Worm (Caenorhabditis elegans) whole organism, L1 larva: ENCODE data around the gene tbcb-1.
A peak's percentile ranks its signal among the peaks of the same experiment; 100 is the strongest.

Source experiments
- C16A3.4 ChIP-seq: fragments of 150-350 bp; optimal IDR thresholded peaks from 2 replicates; lab custom pipeline; 2014; ENCODE audit warnings: missing biosample characterization, missing genetic modification characterization
- blmp-1 ChIP-seq: fragments of 150-350 bp; optimal IDR thresholded peaks from 2 replicates; lab custom pipeline; 2014; ENCODE audit warnings: missing biosample characterization, missing genetic modification characterization
- ceh-8 ChIP-seq: fragments of 200-800 bp; sonication (Bioruptor generic); optimal IDR thresholded peaks from 2 replicates; lab custom pipeline; 2018; ENCODE audit warnings: mild to moderate bottlenecking, missing genetic modification characterization, moderate library complexity, missing compliant biosample characterization
- ceh-90 ChIP-seq: sonication (generic microtip); optimal IDR thresholded peaks from 2 replicates; lab custom pipeline; 2016; ENCODE audit warnings: missing genetic modification characterization, missing compliant biosample characterization
- dpl-1 ChIP-seq, 3 experiments: fragments of 150-350 bp in 2 of 3; sonication (generic microtip) in 1 of 3; optimal IDR thresholded peaks; 2 replicates each; lab custom pipeline; 2014 to 2017; ENCODE audit warnings: missing biosample characterization in 3 of 3, missing genetic modification characterization in 3 of 3, missing genetic modification reagents in 3 of 3
- efl-1 ChIP-seq, 4 experiments: fragments of 150-350 bp; optimal IDR thresholded peaks in 3 of 4; peaks in 1 of 4; 1 replicate in 1 of 4; 2 replicates in 3 of 4; lab custom pipeline; 2014; ENCODE audit warnings: missing biosample characterization in 2 of 4, missing genetic modification characterization in 2 of 4, missing genetic modification reagents in 2 of 4
- egl-27 ChIP-seq, 2 experiments: fragments of 150-350 bp in 1 of 2; sonication (generic microtip); optimal IDR thresholded peaks; 3 replicates each; lab custom pipeline; 2017 to 2018; ENCODE audit warnings: missing biosample characterization in 2 of 2, missing genetic modification characterization in 2 of 2, missing genetic modification reagents in 2 of 2
- elt-2 ChIP-seq: sonication (generic microtip); optimal IDR thresholded peaks from 2 replicates; lab custom pipeline; 2016; ENCODE audit warnings: missing genetic modification characterization, mild to moderate bottlenecking, inconsistent platforms, missing compliant biosample characterization, missing genetic modification reagents
- hlh-17 ChIP-seq: fragments of 200-800 bp; sonication (Bioruptor generic); optimal IDR thresholded peaks from 2 replicates; lab custom pipeline; 2018; ENCODE audit warnings: missing genetic modification characterization, mild to moderate bottlenecking, missing compliant biosample characterization, moderate library complexity, borderline replicate concordance
- hpl-2 ChIP-seq: fragments of 150-350 bp; optimal IDR thresholded peaks from 2 replicates; lab custom pipeline; 2014; ENCODE audit warnings: missing biosample characterization, missing genetic modification reagents, missing genetic modification characterization
- jun-1 ChIP-seq: fragments of 150-350 bp; optimal IDR thresholded peaks from 2 replicates; lab custom pipeline; 2014; ENCODE audit warnings: missing biosample characterization, missing genetic modification reagents, missing genetic modification characterization
- lsy-2 ChIP-seq, 2 experiments: fragments of 150-350 bp; optimal IDR thresholded peaks; 2 replicates each; lab custom pipeline; 2014; ENCODE audit warnings: missing biosample characterization in 2 of 2, missing genetic modification characterization in 2 of 2
- nhr-20 ChIP-seq: sonication (generic microtip); optimal IDR thresholded peaks from 2 replicates; lab custom pipeline; 2016; ENCODE audit warnings: mild to moderate bottlenecking, missing genetic modification characterization, missing compliant biosample characterization
- nhr-28 ChIP-seq: fragments of 150-350 bp; optimal IDR thresholded peaks from 2 replicates; lab custom pipeline; 2014; ENCODE audit warnings: missing biosample characterization, missing genetic modification characterization
- nhr-47 ChIP-seq: sonication (generic microtip); optimal IDR thresholded peaks from 2 replicates; lab custom pipeline; 2016; ENCODE audit warnings: mild to moderate bottlenecking, missing genetic modification characterization, moderate library complexity, missing compliant biosample characterization
- nhr-71 ChIP-seq: sonication (generic microtip); optimal IDR thresholded peaks from 2 replicates; lab custom pipeline; 2016; ENCODE audit warnings: mild to moderate bottlenecking, missing genetic modification characterization, moderate library complexity, missing compliant biosample characterization
- nhr-76 ChIP-seq: sonication (generic microtip); optimal IDR thresholded peaks from 2 replicates; lab custom pipeline; 2017; ENCODE audit warnings: missing biosample characterization, missing genetic modification characterization
- nhr-77 ChIP-seq: fragments of 150-350 bp; optimal IDR thresholded peaks from 2 replicates; lab custom pipeline; 2014; ENCODE audit warnings: missing biosample characterization, missing genetic modification characterization
- nhr-84 ChIP-seq: sonication (generic microtip); optimal IDR thresholded peaks from 2 replicates; lab custom pipeline; 2017; ENCODE audit warnings: missing biosample characterization, missing genetic modification characterization
- nhr-90 ChIP-seq: sonication (generic microtip); optimal IDR thresholded peaks from 2 replicates; lab custom pipeline; 2016; ENCODE audit warnings: mild to moderate bottlenecking, missing genetic modification characterization, missing compliant biosample characterization; ENCODE audit not compliant: poor library complexity
- pag-3 ChIP-seq: sonication (generic microtip); optimal IDR thresholded peaks from 2 replicates; lab custom pipeline; 2017; ENCODE audit warnings: missing genetic modification characterization, mild to moderate bottlenecking, missing compliant biosample characterization, antibody characterized with exemption, borderline replicate concordance; ENCODE audit not compliant: insufficient read depth
- pqm-1 ChIP-seq: sonication (generic microtip); optimal IDR thresholded peaks from 3 replicates; lab custom pipeline; 2017; ENCODE audit warnings: missing biosample characterization, missing genetic modification characterization
- snpc-4 ChIP-seq: fragments of 150-350 bp; optimal IDR thresholded peaks from 2 replicates; lab custom pipeline; 2014; ENCODE audit warnings: missing biosample characterization, missing genetic modification characterization
- swsn-7 ChIP-seq: sonication (generic microtip); optimal IDR thresholded peaks from 2 replicates; lab custom pipeline; 2016; ENCODE audit warnings: missing genetic modification characterization, missing compliant biosample characterization
- unc-30 ChIP-seq: sonication (generic microtip); optimal IDR thresholded peaks from 2 replicates; lab custom pipeline; 2017; ENCODE audit warnings: missing biosample characterization, missing genetic modification characterization
- unc-86 ChIP-seq: sonication (generic microtip); optimal IDR thresholded peaks from 2 replicates; lab custom pipeline; 2016; ENCODE audit warnings: missing genetic modification characterization, missing compliant biosample characterization
- vab-15 ChIP-seq: sonication (generic microtip); optimal IDR thresholded peaks from 2 replicates; lab custom pipeline; 2017; ENCODE audit warnings: missing genotype, mild to moderate bottlenecking, missing genetic modification characterization, missing compliant biosample characterization
- xbp-1 ChIP-seq: sonication (generic microtip); optimal IDR thresholded peaks from 2 replicates; lab custom pipeline; 2016; ENCODE audit warnings: missing genetic modification characterization, missing compliant biosample characterization
- zag-1 ChIP-seq: fragments of 150-350 bp; optimal IDR thresholded peaks from 2 replicates; lab custom pipeline; 2014; ENCODE audit warnings: missing biosample characterization, missing genetic modification characterization
- ztf-11 ChIP-seq, 2 experiments: sonication (generic microtip); optimal IDR thresholded peaks; 2 replicates each; lab custom pipeline; 2016 to 2017; ENCODE audit warnings: missing genetic modification characterization in 2 of 2, missing biosample characterization in 1 of 2, missing compliant biosample characterization in 1 of 2

The tbcb-1 gene

ce11 chrV:13578637-13579036, 13.3 kb upstream of the tbcb-1 start, which contains the start of gene C50B8.6:
C50B8.6 (plus strand) TSS chrV:13578972.
- TF ChIP-seq nhr-71 (tag; lab: Kevin White, UChicago), result no peak
- peak; percentile 39 for TF ChIP-seq elt-2 (tag; lab: Kevin White, UChicago)
- TF ChIP-seq, all 84 proteins: peak for 1

- no peak for TF ChIP-seq nhr-77 (tag; lab: Kevin White, UChicago)
- no peak for TF ChIP-seq nhr-28
- TF ChIP-seq ztf-11 (tag; optimal IDR thresholded peaks at IDR 0.05; lab: Kevin White, UChicago), result no peak
- TF ChIP-seq nhr-76 (tag; lab: Kevin White, UChicago), result no peak
- TF ChIP-seq unc-30 (tag; lab: Kevin White, UChicago), result no peak
- TF ChIP-seq lsy-2 (tag; optimal IDR thresholded peaks at IDR 0.05; lab: Kevin White, UChicago), result no peak
- no peak for TF ChIP-seq hlh-17 (GFP tag; lab: Kevin White, UChicago)
- TF ChIP-seq elt-2 (tag; lab: Kevin White, UChicago), result peak; percentile 42
These were observed 11.2 kb upstream of the tbcb-1 start, which contains the start of gene C50B8.5 for ce11 chrV:13580696-13581095. C50B8.5 (plus strand) TSS chrV:13580968.

ce11 chrV:13584484-13584883, 7.4 kb upstream of the tbcb-1 start, which contains the start of gene F53F4.1:
F53F4.1 (plus strand) TSS chrV:13584784.
- TF ChIP-seq pqm-1, result no peak
- TF ChIP-seq nhr-20 (tag; lab: Kevin White, UChicago), result no peak
- no peak for TF ChIP-seq C16A3.4 (tag; lab: Kevin White, UChicago)
- TF ChIP-seq xbp-1, result no peak
- no peak for TF ChIP-seq nhr-47 (tag; lab: Kevin White, UChicago)
- TF ChIP-seq swsn-7 (tag; lab: Kevin White, UChicago), result no peak
- TF ChIP-seq egl-27 (tag; optimal IDR thresholded peaks at IDR 0.05; lab: Kevin White, UChicago), result no peak
- TF ChIP-seq unc-86 (tag; lab: Kevin White, UChicago), result no peak
- no peak for TF ChIP-seq nhr-84
- no peak for TF ChIP-seq hpl-2 (GFP tag; lab: Kevin White, UChicago)

- no peak for TF ChIP-seq snpc-4 (tag; lab: Kevin White, UChicago)
- no peak for TF ChIP-seq pqm-1
- no peak for TF ChIP-seq vab-15 (tag; lab: Kevin White, UChicago)
- TF ChIP-seq zag-1 (tag; lab: Kevin White, UChicago), result no peak
- TF ChIP-seq egl-27 (tag; optimal IDR thresholded peaks at IDR 0.05; lab: Kevin White, UChicago), result no peak
- TF ChIP-seq pag-3, result no peak
- no peak for TF ChIP-seq ceh-8 (GFP tag; lab: Kevin White, UChicago)
- TF ChIP-seq, all 84 proteins: peak for 0
These were observed 4.0 kb upstream of the tbcb-1 start, which contains the start of gene F53F4.17 for ce11 chrV:13587902-13588301. F53F4.17 (plus strand) TSS chrV:13588202.

ce11 chrV:13589494-13590176, 2.3 kb upstream of the tbcb-1 start, which contains the start of the genes F53F4.2 and F53F4.18:
F53F4.2 (minus strand) TSS chrV:13589594.
F53F4.18 (plus strand) TSS chrV:13590126.
- TF ChIP-seq ceh-90 (no peak), nhr-90 (tag; lab: Kevin White, UChicago) (no peak), nhr-71 (tag; lab: Kevin White, UChicago) (no peak), dpl-1 (GFP tag; optimal IDR thresholded peaks at IDR 0.05; lab: Kevin White, UChicago) (no peak)

- peak; percentile 59 for TF ChIP-seq blmp-1 (tag; lab: Kevin White, UChicago)
- no peak for TF ChIP-seq jun-1 (tag; lab: Kevin White, UChicago)
- no peak for TF ChIP-seq efl-1 (optimal IDR thresholded peaks at IDR 0.05; lab: Kevin White, UChicago)
- peak in 1 of 2 experiments; percentile 67 for TF ChIP-seq efl-1 (GFP tag; optimal IDR thresholded peaks at IDR 0.05 in 1 of 2; lab: Kevin White, UChicago)
These were observed 1.2 kb downstream of the tbcb-1 start, which contains the start of gene F53F4.4 for ce11 chrV:13593083-13593482. F53F4.4 (plus strand) TSS chrV:13593383.
